Fruit fly (Drosophila melanogaster): ENCODE results near the gene phu.
A peak's percentile ranks its signal among the peaks of the same experiment; 100 is the strongest.

Gene phu

DNA sequence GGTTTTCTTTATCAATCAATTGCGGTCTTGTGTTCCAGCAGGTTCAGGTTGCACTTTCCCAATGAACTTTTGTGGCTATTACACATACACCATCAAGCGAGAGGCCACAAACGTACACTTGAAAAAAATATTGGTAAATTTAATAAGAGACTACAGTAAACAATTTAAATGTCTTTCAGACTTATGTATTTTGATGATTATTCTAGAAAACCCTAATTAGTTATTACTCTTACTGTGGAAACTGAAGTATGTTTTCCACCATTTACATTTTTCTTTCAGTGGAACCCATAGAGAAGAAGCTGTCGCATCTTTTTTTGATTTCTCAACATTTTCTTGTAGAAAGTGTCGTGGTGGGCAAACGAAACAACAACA is 39.5 kb downstream of the phu start (continued):
- TF ChIP-seq en (GFP tag; optimal IDR thresholded peaks at IDR 0.05) = peak; percentile 79
- TF ChIP-seq CG9215 (GFP tag; IDR thresholded peaks at IDR 0.05) = no peak
- TF ChIP-seq Awh (GFP tag; IDR thresholded peaks at IDR 0.05) = peak; percentile 93
- peak; percentile 82 for TF ChIP-seq da (GFP tag; optimal IDR thresholded peaks at IDR 0.05)
- TF ChIP-seq CG18764 (GFP tag; optimal IDR thresholded peaks at IDR 0.05) = peak; percentile 88
- TF ChIP-seq dati (GFP tag; IDR thresholded peaks at IDR 0.05) = peak; percentile 80
- peak; percentile 91 for TF ChIP-seq CG10654 (GFP tag; optimal IDR thresholded peaks at IDR 0.05)
- TF ChIP-seq dysf (GFP tag; IDR thresholded peaks at IDR 0.05) = peak; percentile 91
- no peak for TF ChIP-seq tll (GFP tag; optimal IDR thresholded peaks at IDR 0.05)
- peak; percentile 65 for TF ChIP-seq CTCF (GFP tag; optimal IDR thresholded peaks at IDR 0.05)
- TF ChIP-seq tin (GFP tag; optimal IDR thresholded peaks at IDR 0.05) = peak; percentile 90
- TF ChIP-seq HmgZ (tag; optimal IDR thresholded peaks at IDR 0.05) = peak; percentile 89
- peak; percentile 88 for TF ChIP-seq CG10267 (tag; optimal IDR thresholded peaks at IDR 0.05)
- TF ChIP-seq zfh1 (GFP tag; IDR thresholded peaks at IDR 0.05) = peak; percentile 91
- peak; percentile 83 for TF ChIP-seq pho (GFP tag; optimal IDR thresholded peaks at IDR 0.05)
- peak; percentile 65 for TF ChIP-seq TFAM (GFP tag; optimal IDR thresholded peaks at IDR 0.05)
- TF ChIP-seq CG7271 (tag; optimal IDR thresholded peaks at IDR 0.05) = peak; percentile 39
- TF ChIP-seq CG2116 (GFP tag; optimal IDR thresholded peaks at IDR 0.05) = peak; percentile 60
- TF ChIP-seq pita (GFP tag; optimal IDR thresholded peaks at IDR 0.05) = no peak
- TF ChIP-seq CG13296 (GFP tag; optimal IDR thresholded peaks at IDR 0.05) = peak; percentile 81
- peak in 1 of 2 experiments; percentile 68 for TF ChIP-seq Hr78 (GFP tag; optimal IDR thresholded peaks at IDR 0.05)
- peak; percentile 87 for TF ChIP-seq mam (GFP tag; optimal IDR thresholded peaks at IDR 0.05)
- TF ChIP-seq NfI (GFP tag; optimal IDR thresholded peaks at IDR 0.05) = peak; percentile 85
- TF ChIP-seq CG4404 (GFP tag; IDR thresholded peaks at IDR 0.05) = peak; percentile 42
- TF ChIP-seq Dp (GFP tag; optimal IDR thresholded peaks at IDR 0.05) = no peak
- TF ChIP-seq CG34422 (GFP tag; IDR thresholded peaks at IDR 0.05) = peak; percentile 90
- peak; percentile 54 for TF ChIP-seq CG15696 (tag; optimal IDR thresholded peaks at IDR 0.05)
- peak; percentile 70 for TF ChIP-seq YL-1 (GFP tag; optimal IDR thresholded peaks at IDR 0.05)
- TF ChIP-seq croc (GFP tag; conservative IDR thresholded peaks at IDR 0.05) = peak; percentile 91
- peak; percentile 75 for TF ChIP-seq toy (GFP tag; IDR thresholded peaks at IDR 0.05)
- TF ChIP-seq CG6654 (GFP tag; optimal IDR thresholded peaks at IDR 0.05) = peak; percentile 77
- peak; percentile 99 for TF ChIP-seq sens (GFP tag)
- TF ChIP-seq CG11560 (tag; IDR thresholded peaks at IDR 0.05) = no peak
- TF ChIP-seq br (optimal IDR thresholded peaks at IDR 0.05) = no peak
- TF ChIP-seq hbn (GFP tag; IDR thresholded peaks at IDR 0.05; ENCODE audit: partially characterized antibody) = no peak
- TF ChIP-seq CG3847 (GFP tag; IDR thresholded peaks at IDR 0.05) = no peak; the same call in 1 of the 2 replicates
- TF ChIP-seq Hey (tag; optimal IDR thresholded peaks at IDR 0.05) = no peak
- no peak for TF ChIP-seq usp (GFP tag; optimal IDR thresholded peaks at IDR 0.05)
- peak; percentile 96 for TF ChIP-seq CG8924 (tag; optimal IDR thresholded peaks at IDR 0.05)
- peak; percentile 85 for TF ChIP-seq sima (GFP tag; optimal IDR thresholded peaks at IDR 0.05)
- TF ChIP-seq Sox100B (GFP tag; optimal IDR thresholded peaks at IDR 0.05) = peak; percentile 94
- TF ChIP-seq PHDP (tag; optimal IDR thresholded peaks at IDR 0.05) = peak; percentile 96
- TF ChIP-seq CG18476 (GFP tag; optimal IDR thresholded peaks at IDR 0.05) = peak; percentile 90
- no peak for TF ChIP-seq HLHmδ (GFP tag; optimal IDR thresholded peaks at IDR 0.05)
- peak; percentile 86 for TF ChIP-seq CG4730 (GFP tag; IDR thresholded peaks at IDR 0.05)
- peak; percentile 84 for TF ChIP-seq caup (GFP tag; optimal IDR thresholded peaks at IDR 0.05; ENCODE audit: severe bottlenecking)
- TF ChIP-seq Optix (GFP tag; IDR thresholded peaks at IDR 0.05) = peak; percentile 47; the same call in 2 of the 3 replicates
- peak; percentile 67 for TF ChIP-seq CG7987 (GFP tag; optimal IDR thresholded peaks at IDR 0.05)
- TF ChIP-seq sob (GFP tag; IDR thresholded peaks at IDR 0.05) = peak; percentile 93
- TF ChIP-seq Rfx (GFP tag; IDR thresholded peaks at IDR 0.05) = peak; percentile 87; the same call in 1 of the 2 replicates
- TF ChIP-seq stwl (tag; optimal IDR thresholded peaks at IDR 0.05) = no peak
- TF ChIP-seq CG10543 (GFP tag; optimal IDR thresholded peaks at IDR 0.05) = no peak
